Worm (Caenorhabditis elegans): ENCODE results near the gene mcd-1.

ce11 chrII:13902014-13902413 is 13.7 kb downstream of the mcd-1 start, which contains the start of gene W02B8.1:
- TF ChIP-seq ama-1 (optimal IDR thresholded peaks at IDR 0.05) (no peak), hnd-1 (tag; optimal IDR thresholded peaks at IDR 0.05) (no peak), ceh-36 (tag; optimal IDR thresholded peaks at IDR 0.05) (no peak), F13C5.2 (tag; optimal IDR thresholded peaks at IDR 0.05) (no peak), B0310.2 (tag; optimal IDR thresholded peaks at IDR 0.05) (no peak), flt-1 (GFP tag; IDR thresholded peaks at IDR 0.05) (no peak), tra-4 (tag; optimal IDR thresholded peaks at IDR 0.05) (no peak), ceh-13 (GFP tag; optimal IDR thresholded peaks at IDR 0.05) (no peak), sea-1 (GFP tag; conservative IDR thresholded peaks at IDR 0.05) (no peak), pes-1 (GFP tag; IDR thresholded peaks at IDR 0.05) (no peak), tbx-11 (GFP tag; IDR thresholded peaks at IDR 0.05) (no peak), scrt-1 (GFP tag; IDR thresholded peaks at IDR 0.05) (no peak), ets-7 (tag; optimal IDR thresholded peaks at IDR 0.05) (no peak), tbx-37 (GFP tag; conservative IDR thresholded peaks at IDR 0.05) (no peak)

Data from whole organism, early embryonic.